Worm (Caenorhabditis elegans) whole organism, L2 larva: ENCODE data around the gene F13E9.11.

ENCODE experiments used
- crh-2 ChIP-seq: sonication (generic microtip); optimal IDR thresholded peaks from 2 replicates; lab custom pipeline; 2017; ENCODE audit warnings: missing biosample characterization, missing genetic modification characterization
- nhr-237 ChIP-seq: fragments of 150-350 bp; optimal IDR thresholded peaks from 2 replicates; lab custom pipeline; 2014; ENCODE audit warnings: missing biosample characterization, missing genetic modification characterization
- snpc-4 ChIP-seq: fragments of 150-350 bp; optimal IDR thresholded peaks from 2 replicates; lab custom pipeline; 2014; ENCODE audit warnings: missing biosample characterization, missing genetic modification characterization

ce11 chrIV:10825383-10825782 is 43.6 kb downstream of the F13E9.11 start:
- TF ChIP-seq snpc-4 (tag; lab: Kevin White, UChicago) (no peak), nhr-237 (tag; lab: Kevin White, UChicago) (no peak), crh-2 (tag; lab: Kevin White, UChicago) (no peak)
